Fruit fly (Drosophila melanogaster) whole organism, embryonic: ENCODE measurements around the gene Ufd1.
A peak's percentile ranks its signal among the peaks of the same experiment; 100 is the strongest.

Source experiments
- BtbVII ChIP-seq: fragments of 200-800 bp; sonication (Bioruptor generic); optimal IDR thresholded peaks from 3 replicates; lab custom pipeline; 2017; ENCODE audit warnings: missing biosample characterization, mild to moderate bottlenecking, missing genetic modification characterization
- CG11085 ChIP-seq: fragments of 200-800 bp; sonication (Bioruptor generic); IDR thresholded peaks from 2 replicates; pipeline ENCODE4 v1.3.6; 2022; ENCODE audit warnings: missing biosample characterization, missing genetic modification characterization
- CG11695 ChIP-seq: fragments of 200-800 bp; sonication (Bioruptor generic); IDR thresholded peaks from 3 replicates; pipeline ENCODE4 v1.3.6; 2022; ENCODE audit warnings: missing biosample characterization, missing genetic modification characterization
- CG14441 ChIP-seq: fragments of 200-800 bp; sonication (Bioruptor generic); IDR thresholded peaks from 2 replicates; pipeline ENCODE4 v1.3.6; 2022; ENCODE audit warnings: missing biosample characterization, missing genetic modification characterization
- CG14860 ChIP-seq: fragments of 200-800 bp; sonication (Bioruptor generic); IDR thresholded peaks from 3 replicates; pipeline ENCODE4 v1.3.6; 2022; ENCODE audit warnings: missing biosample characterization, missing genetic modification characterization; ENCODE audit not compliant: partially characterized antibody
- CG1602 ChIP-seq: fragments of 200-800 bp; sonication (Bioruptor generic); optimal IDR thresholded peaks from 3 replicates; lab custom pipeline; 2016; ENCODE audit warnings: missing biosample characterization, missing genetic modification characterization
- CG17361 ChIP-seq: fragments of 200-800 bp; sonication (Bioruptor generic); IDR thresholded peaks from 3 replicates; pipeline ENCODE4 v1.3.6; 2022; ENCODE audit warnings: missing biosample characterization, missing genetic modification characterization
- CG17612 ChIP-seq: fragments of 200-800 bp; sonication (Bioruptor generic); IDR thresholded peaks from 2 replicates; pipeline ENCODE4 v1.3.6; 2022; ENCODE audit warnings: missing biosample characterization, missing genetic modification characterization
- CG18011 ChIP-seq: fragments of 200-800 bp; sonication (Bioruptor generic); optimal IDR thresholded peaks from 2 replicates; lab custom pipeline; 2017; ENCODE audit warnings: missing biosample characterization, missing genetic modification characterization, mild to moderate bottlenecking, moderate library complexity, missing genotype
- CG18262 ChIP-seq: fragments of 200-800 bp; optimal IDR thresholded peaks from 3 replicates; lab custom pipeline; 2019; ENCODE audit warnings: missing biosample characterization, mild to moderate bottlenecking, missing genetic modification characterization, moderate library complexity
- CG2116 ChIP-seq: fragments of 200-800 bp; sonication (Bioruptor generic); optimal IDR thresholded peaks from 3 replicates; lab custom pipeline; 2018; ENCODE audit warnings: missing biosample characterization, mild to moderate bottlenecking, missing genetic modification characterization
- CG2199 ChIP-seq: fragments of 200-800 bp; sonication (Bioruptor generic); IDR thresholded peaks from 3 replicates; pipeline ENCODE4 v1.3.6; 2022; ENCODE audit warnings: missing biosample characterization, missing genetic modification characterization
- CG31224 ChIP-seq: fragments of 200-800 bp; sonication (Bioruptor generic); IDR thresholded peaks from 2 replicates; pipeline ENCODE4 v1.3.6; 2022; ENCODE audit warnings: missing biosample characterization, missing genetic modification characterization
- CG32772 ChIP-seq: fragments of 200-800 bp; sonication (Bioruptor generic); IDR thresholded peaks from 2 replicates; pipeline ENCODE4 v1.3.6; 2022; ENCODE audit warnings: missing biosample characterization, missing genetic modification characterization
- CG4424 ChIP-seq: fragments of 200-800 bp; sonication (Bioruptor generic); optimal IDR thresholded peaks from 3 replicates; lab custom pipeline; 2016; ENCODE audit warnings: missing biosample characterization, missing genetic modification characterization
- CG5953 ChIP-seq: fragments of 200-800 bp; sonication (Bioruptor generic); IDR thresholded peaks from 2 replicates; pipeline ENCODE4 v1.3.6; 2022; ENCODE audit warnings: missing biosample characterization, missing genetic modification characterization
- CG6689 ChIP-seq: fragments of 200-800 bp; sonication (Bioruptor generic); IDR thresholded peaks from 2 replicates; pipeline ENCODE4 v1.3.6; 2022; ENCODE audit warnings: missing biosample characterization, missing genetic modification characterization
- CG7745 ChIP-seq: fragments of 200-800 bp; sonication (Bioruptor generic); optimal IDR thresholded peaks from 2 replicates; lab custom pipeline; 2018; ENCODE audit warnings: missing biosample characterization, mild to moderate bottlenecking, missing genetic modification characterization, moderate library complexity
- CG7839 ChIP-seq: fragments of 200-800 bp; sonication (Bioruptor generic); optimal IDR thresholded peaks from 3 replicates; lab custom pipeline; 2018; ENCODE audit warnings: missing biosample characterization, mild to moderate bottlenecking, missing genetic modification characterization, moderate library complexity
- CG9437 ChIP-seq: fragments of 200-800 bp; sonication (Bioruptor generic); optimal IDR thresholded peaks from 2 replicates; lab custom pipeline; 2018; ENCODE audit warnings: missing biosample characterization, mild to moderate bottlenecking, missing genetic modification characterization
- D19A ChIP-seq: fragments of 200-800 bp; optimal IDR thresholded peaks from 3 replicates; lab custom pipeline; 2019; ENCODE audit warnings: missing biosample characterization, mild to moderate bottlenecking, missing genetic modification characterization, moderate library complexity
- Dbx ChIP-seq: fragments of 200-800 bp; sonication (Bioruptor generic); IDR thresholded peaks from 3 replicates; pipeline ENCODE4 v1.3.6; 2022; ENCODE audit warnings: missing biosample characterization, missing genetic modification characterization
- Ets65A ChIP-seq: fragments of 200-800 bp; sonication (Bioruptor generic); peaks from one replicate; lab custom pipeline; 2016; ENCODE audit warnings: missing biosample characterization, missing genetic modification characterization
- Fer3 ChIP-seq: fragments of 200-800 bp; sonication (Bioruptor generic); optimal IDR thresholded peaks from 2 replicates; lab custom pipeline; 2018; ENCODE audit warnings: missing biosample characterization, mild to moderate bottlenecking, missing genetic modification characterization, moderate library complexity
- H15 ChIP-seq: fragments of 200-800 bp; sonication (Bioruptor generic); IDR thresholded peaks from 3 replicates; pipeline ENCODE4 v1.3.6; 2022; ENCODE audit warnings: missing biosample characterization, missing genetic modification characterization
- Hr3 ChIP-seq: fragments of 200-800 bp; sonication (Bioruptor generic); optimal IDR thresholded peaks from 3 replicates; lab custom pipeline; 2016; ENCODE audit warnings: missing biosample characterization, missing genetic modification characterization
- Mrtf ChIP-seq: fragments of 200-800 bp; sonication (Bioruptor generic); IDR thresholded peaks from 3 replicates; pipeline ENCODE4 v1.3.6; 2022; ENCODE audit warnings: missing biosample characterization, missing genetic modification characterization
- NC2β ChIP-seq: fragments of 200-800 bp; sonication (Bioruptor generic); optimal IDR thresholded peaks from 2 replicates; lab custom pipeline; 2016; ENCODE audit warnings: missing biosample characterization, missing genetic modification characterization
- Optix ChIP-seq: fragments of 200-800 bp; sonication (Bioruptor generic); IDR thresholded peaks from 3 replicates; pipeline ENCODE4 v1.3.6; 2022; ENCODE audit warnings: missing biosample characterization, missing genetic modification characterization
- Side ChIP-seq: fragments of 200-800 bp; sonication (Bioruptor generic); optimal IDR thresholded peaks from 2 replicates; lab custom pipeline; 2016; ENCODE audit warnings: missing biosample characterization, missing genetic modification characterization
- al ChIP-seq: fragments of 200-800 bp; sonication (Bioruptor generic); IDR thresholded peaks from 2 replicates; pipeline ENCODE4 v1.3.6; 2022; ENCODE audit warnings: missing biosample characterization, missing genetic modification characterization
- bbx ChIP-seq: fragments of 200-800 bp; sonication (Bioruptor generic); IDR thresholded peaks from 2 replicates; pipeline ENCODE4 v1.3.6; 2022; ENCODE audit warnings: missing biosample characterization, missing genetic modification characterization; ENCODE audit not compliant: partially characterized antibody
- dan ChIP-seq: fragments of 200-800 bp; sonication (Bioruptor generic); IDR thresholded peaks from 2 replicates; pipeline ENCODE4 v1.3.6; 2022; ENCODE audit warnings: missing biosample characterization, missing genetic modification characterization
- eve ChIP-seq, 2 experiments: fragments of >200 bp; optimal IDR thresholded peaks; 2 replicates each; lab custom pipeline; 2017; ENCODE audit warnings: missing biosample characterization in 2 of 2, missing genetic modification characterization in 2 of 2
- fru ChIP-seq: fragments of >200 bp; optimal IDR thresholded peaks from 2 replicates; lab custom pipeline; 2017
- gcm2 ChIP-seq: fragments of 200-800 bp; sonication (Bioruptor generic); optimal IDR thresholded peaks from 2 replicates; lab custom pipeline; 2016; ENCODE audit warnings: missing biosample characterization, missing genetic modification characterization
- gsb ChIP-seq: fragments of 200-800 bp; sonication (Bioruptor generic); IDR thresholded peaks from 2 replicates; pipeline ENCODE4 v1.3.6; 2022; ENCODE audit warnings: missing biosample characterization, missing genetic modification characterization
- ham ChIP-seq: fragments of 200-800 bp; sonication (Bioruptor generic); IDR thresholded peaks from 2 replicates; pipeline ENCODE4 v1.3.6; 2022; ENCODE audit warnings: missing biosample characterization, missing genetic modification characterization
- lola ChIP-seq, 3 experiments: fragments of >200 bp in 2 of 3; fragments of 200-800 bp in 1 of 3; sonication (Bioruptor generic) in 1 of 3; optimal IDR thresholded peaks; 2 replicates each; lab custom pipeline; 2017 to 2019; ENCODE audit warnings: missing biosample characterization in 3 of 3, missing genetic modification characterization in 3 of 3, mild to moderate bottlenecking in 1 of 3, moderate library complexity in 1 of 3
- pan ChIP-seq, 4 experiments: fragments of >200 bp in 3 of 4; fragments of 200-800 bp in 1 of 4; sonication (Bioruptor generic) in 1 of 4; optimal IDR thresholded peaks in 3 of 4; IDR thresholded peaks in 1 of 4; 2 replicates each; pipeline versions ENCODE4 v1.3.6 to Lab custom; 2017 to 2022; ENCODE audit warnings: missing biosample characterization in 2 of 4, missing genetic modification characterization in 2 of 4, mixed read lengths in 1 of 4
- pfk ChIP-seq: fragments of 200-800 bp; sonication (Bioruptor generic); optimal IDR thresholded peaks from 2 replicates; lab custom pipeline; 2018; ENCODE audit warnings: missing biosample characterization, mild to moderate bottlenecking, missing genetic modification characterization, moderate library complexity
- pros ChIP-seq: fragments of 200-800 bp; sonication (Bioruptor generic); optimal IDR thresholded peaks from 3 replicates; lab custom pipeline; 2019; ENCODE audit warnings: missing biosample characterization, mild to moderate bottlenecking, missing genetic modification characterization, moderate library complexity
- ranshi ChIP-seq: fragments of 200-800 bp; sonication (Bioruptor generic); IDR thresholded peaks from 2 replicates; pipeline ENCODE4 v1.3.6; 2022; ENCODE audit warnings: missing biosample characterization, missing genetic modification characterization
- row ChIP-seq: fragments of 200-800 bp; sonication (Bioruptor generic); IDR thresholded peaks from 3 replicates; pipeline ENCODE4 v1.3.6; 2022; ENCODE audit warnings: missing biosample characterization, missing genetic modification characterization
- sc ChIP-seq, 3 experiments: fragments of >200 bp in 2 of 3; fragments of 200-800 bp in 1 of 3; sonication (Bioruptor generic) in 1 of 3; optimal IDR thresholded peaks; 2 replicates in 2 of 3; 3 replicates in 1 of 3; lab custom pipeline; 2017; ENCODE audit warnings: mild to moderate bottlenecking in 1 of 3, missing biosample characterization in 1 of 3, missing genetic modification characterization in 1 of 3, missing genetic modification reagents in 1 of 3
- stc ChIP-seq: fragments of 200-800 bp; sonication (Bioruptor generic); IDR thresholded peaks from 2 replicates; pipeline ENCODE4 v1.3.6; 2022; ENCODE audit warnings: missing biosample characterization, missing genetic modification characterization
- tgo ChIP-seq: fragments of 200-800 bp; sonication (Bioruptor generic); IDR thresholded peaks from 3 replicates; pipeline ENCODE4 v1.3.6; 2022; ENCODE audit warnings: missing biosample characterization, missing genetic modification characterization
- tio ChIP-seq: fragments of 200-800 bp; sonication (Bioruptor generic); optimal IDR thresholded peaks from 2 replicates; lab custom pipeline; 2017; ENCODE audit warnings: missing biosample characterization, missing genetic modification characterization, inconsistent platforms
- ttk ChIP-seq: fragments of 200-800 bp; sonication (Bioruptor generic); IDR thresholded peaks from 2 replicates; pipeline ENCODE4 v2.1.2; 2022; ENCODE audit warnings: missing biosample characterization, missing genetic modification characterization
- usp ChIP-seq: fragments of >200 bp; optimal IDR thresholded peaks from 2 replicates; lab custom pipeline; 2017; ENCODE audit warnings: missing biosample characterization, missing genetic modification characterization
- vfl ChIP-seq: fragments of 200-800 bp; sonication (Bioruptor generic); optimal IDR thresholded peaks from 2 replicates; lab custom pipeline; 2016; ENCODE audit warnings: missing biosample characterization, missing genetic modification characterization
- zfh2 ChIP-seq: fragments of 200-800 bp; sonication (Bioruptor generic); optimal IDR thresholded peaks from 2 replicates; lab custom pipeline; 2016; ENCODE audit warnings: missing biosample characterization, missing genetic modification characterization

The Ufd1 gene

DNA sequence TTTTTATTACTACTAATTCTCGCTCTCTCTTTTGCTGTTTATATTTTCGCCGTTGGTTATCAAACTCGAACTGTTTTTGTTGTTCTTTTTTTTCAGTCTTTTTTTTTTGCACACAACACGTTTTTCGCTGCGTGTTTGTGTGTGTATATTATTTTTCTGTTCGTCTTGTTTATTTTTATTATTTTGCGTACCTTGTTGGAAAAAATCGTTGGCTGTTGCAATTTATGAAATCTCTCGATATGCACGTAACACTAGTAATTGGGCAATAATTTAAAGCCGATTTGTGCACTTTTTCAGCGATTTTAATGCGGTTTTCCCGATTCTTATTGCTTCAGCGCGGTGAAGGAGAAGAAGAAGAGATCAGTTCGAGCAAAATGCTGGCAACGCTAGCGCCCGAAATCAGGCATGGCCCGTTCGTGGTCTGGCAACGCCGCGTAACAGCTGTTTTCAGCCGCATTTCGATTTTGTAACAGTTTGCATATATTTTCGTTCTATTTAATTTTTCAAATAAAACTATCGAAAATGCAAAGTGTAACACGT lies 2.5 kb downstream of the Ufd1 start, which contains the start of the genes FoxK and mRpL2 (continued):
- no peak for TF ChIP-seq Fer3 (tag; lab: Kevin White, UChicago)
- no peak for TF ChIP-seq CG4424 (GFP tag; lab: Kevin White, UChicago)
- no peak for TF ChIP-seq stc (GFP tag; lab: Robert Waterston, UW)
- TF ChIP-seq Ets65A (GFP tag; lab: Kevin White, UChicago) = no peak
- no peak for TF ChIP-seq Mrtf
- no peak for TF ChIP-seq Optix (GFP tag; lab: Robert Waterston, UW)
- TF ChIP-seq pan (optimal IDR thresholded peaks at IDR 0.05; lab: Kevin White, UChicago) = no peak
- no peak for TF ChIP-seq pan (GFP tag; optimal IDR thresholded peaks at IDR 0.05 in 1 of 2, IDR thresholded peaks at IDR 0.05 in 1 of 2)
- no peak for TF ChIP-seq Dbx
- peak; percentile 35 for TF ChIP-seq CG2116 (GFP tag; lab: Kevin White, UChicago)
- TF ChIP-seq tio (GFP tag; lab: Kevin White, UChicago) = no peak
- TF ChIP-seq CG7839 = no peak
- TF ChIP-seq Side (GFP tag; lab: Kevin White, UChicago) = no peak
- no peak for TF ChIP-seq ham
- TF ChIP-seq lola (GFP tag; optimal IDR thresholded peaks at IDR 0.05; lab: Kevin White, UChicago) = no peak
- TF ChIP-seq al = no peak
- no peak for TF ChIP-seq CG31224 (GFP tag; lab: Robert Waterston, UW)
- TF ChIP-seq CG18262 (tag; lab: Kevin White, UChicago) = no peak
- 0 out of 3 replicates have a peak, but pooled peaks have one; percentile 34 for TF ChIP-seq H15 (GFP tag; lab: Robert Waterston, UW)
- no peak for TF ChIP-seq CG5953
- no peak for TF ChIP-seq D19A
- TF ChIP-seq CG14441 (GFP tag; lab: Robert Waterston, UW) = no peak
- TF ChIP-seq eve (GFP tag; optimal IDR thresholded peaks at IDR 0.05; lab: Kevin White, UChicago) = no peak
- no peak for TF ChIP-seq CG2199 (GFP tag; lab: Robert Waterston, UW)
- TF ChIP-seq ttk = no peak
- peak; percentile 56 for TF ChIP-seq bbx (GFP tag; lab: Robert Waterston, UW)
- peak; percentile 20; the same call in 1 of the 3 replicates for TF ChIP-seq row (GFP tag; lab: Robert Waterston, UW)
- no peak for TF ChIP-seq NC2β (GFP tag; lab: Kevin White, UChicago)
- TF ChIP-seq CG18011 = peak; percentile 40
- TF ChIP-seq pfk (GFP tag; lab: Kevin White, UChicago) = no peak
- TF ChIP-seq CG17361 (GFP tag; lab: Robert Waterston, UW) = no peak
- TF ChIP-seq zfh2 (GFP tag; lab: Kevin White, UChicago) = no peak
- no peak for TF ChIP-seq gsb (GFP tag; lab: Robert Waterston, UW)
- no peak for TF ChIP-seq ranshi (GFP tag; lab: Robert Waterston, UW)
- no peak for TF ChIP-seq CG1602 (GFP tag; lab: Kevin White, UChicago)
- no peak for TF ChIP-seq CG11085 (GFP tag; lab: Robert Waterston, UW)
- TF ChIP-seq dan = no peak
- no peak for TF ChIP-seq fru (lab: Kevin White, UChicago)
- TF ChIP-seq vfl (GFP tag; lab: Kevin White, UChicago) = no peak
- TF ChIP-seq gcm2 = peak; percentile 2
- no peak for TF ChIP-seq CG17612 (GFP tag; lab: Robert Waterston, UW)
- no peak for TF ChIP-seq CG14860 (GFP tag; lab: Robert Waterston, UW)
- no peak for TF ChIP-seq CG7745 (tag; lab: Kevin White, UChicago)
- TF ChIP-seq CG9437 = no peak
- TF ChIP-seq BtbVII (GFP tag; lab: Kevin White, UChicago) = no peak
- TF ChIP-seq usp = no peak
- no peak for TF ChIP-seq pros (GFP tag; lab: Kevin White, UChicago)
- no peak for TF ChIP-seq CG6689
- no peak for TF ChIP-seq Hr3 (GFP tag; lab: Kevin White, UChicago)
- 0 out of 3 replicates have a peak, but pooled peaks have one; percentile 21 for TF ChIP-seq CG11695 (GFP tag; lab: Robert Waterston, UW)
- TF ChIP-seq sc (optimal IDR thresholded peaks at IDR 0.05; lab: Kevin White, UChicago) = no peak
- TF ChIP-seq sc (GFP tag; optimal IDR thresholded peaks at IDR 0.05; lab: Kevin White, UChicago) = no peak
- no peak for TF ChIP-seq CG32772 (GFP tag; lab: Robert Waterston, UW)
- TF ChIP-seq tgo (GFP tag; lab: Robert Waterston, UW) = no peak
